Fruit fly (Drosophila melanogaster) whole organism, adult: Measurements from ENCODE around the gene p24-2.

Experiments
- CG11617 ChIP-seq: fragments of 200-800 bp; sonication (Bioruptor generic); optimal IDR thresholded peaks from 2 replicates; lab custom pipeline; 2017; ENCODE audit warnings: mild to moderate bottlenecking, missing biosample characterization, missing genetic modification reagents, missing genetic modification characterization
- CG12768 ChIP-seq: fragments of 200-800 bp; sonication (Bioruptor generic); optimal IDR thresholded peaks from 2 replicates; lab custom pipeline; 2017; ENCODE audit warnings: missing biosample characterization, missing genetic modification characterization, mild to moderate bottlenecking, moderate library complexity, missing genetic modification reagents
- CG14711 ChIP-seq: fragments of 200-800 bp; sonication (Bioruptor generic); optimal IDR thresholded peaks from 2 replicates; lab custom pipeline; 2018; ENCODE audit warnings: missing biosample characterization, mild to moderate bottlenecking, missing genetic modification characterization, moderate library complexity
- CG1620 ChIP-seq: fragments of 200-800 bp; sonication (Bioruptor generic); optimal IDR thresholded peaks from 2 replicates; lab custom pipeline; 2016; ENCODE audit warnings: missing biosample characterization, missing genetic modification characterization
- CG33017 ChIP-seq: fragments of 200-800 bp; sonication (Bioruptor generic); optimal IDR thresholded peaks from 2 replicates; lab custom pipeline; 2018; ENCODE audit warnings: missing biosample characterization, mild to moderate bottlenecking, missing genetic modification characterization, moderate library complexity
- CG5204 ChIP-seq: fragments of 200-800 bp; sonication (Bioruptor generic); optimal IDR thresholded peaks from 2 replicates; lab custom pipeline; 2016; ENCODE audit warnings: missing biosample characterization, missing genetic modification characterization
- CG7045 ChIP-seq: fragments of 200-800 bp; sonication (Bioruptor generic); optimal IDR thresholded peaks from 2 replicates; lab custom pipeline; 2017; ENCODE audit warnings: missing biosample characterization, mild to moderate bottlenecking, missing genetic modification characterization
- CG7101 ChIP-seq: fragments of 200-800 bp; sonication (Bioruptor generic); optimal IDR thresholded peaks from 2 replicates; lab custom pipeline; 2018; ENCODE audit warnings: missing biosample characterization, mild to moderate bottlenecking, missing genetic modification characterization, moderate library complexity
- Clk ChIP-seq: fragments of 200-800 bp; sonication (Bioruptor generic); optimal IDR thresholded peaks from 2 replicates; lab custom pipeline; 2017; ENCODE audit warnings: missing biosample characterization, missing genetic modification characterization
- Crg-1 ChIP-seq: fragments of 200-800 bp; sonication (Bioruptor generic); optimal IDR thresholded peaks from 2 replicates; lab custom pipeline; 2016; ENCODE audit warnings: missing biosample characterization, missing genetic modification characterization
- Hr96 ChIP-seq: fragments of 200-800 bp; sonication (Bioruptor generic); optimal IDR thresholded peaks from 2 replicates; lab custom pipeline; 2016; ENCODE audit warnings: missing biosample characterization, missing genetic modification characterization
- Mnt ChIP-seq: fragments of 200-800 bp; sonication (Bioruptor generic); optimal IDR thresholded peaks from 2 replicates; lab custom pipeline; 2016; ENCODE audit warnings: missing biosample characterization, mild to moderate bottlenecking, missing genetic modification characterization
- bab1 ChIP-seq: fragments of 200-800 bp; sonication (Bioruptor generic); optimal IDR thresholded peaks from 3 replicates; lab custom pipeline; 2019; ENCODE audit warnings: missing biosample characterization, mild to moderate bottlenecking, missing genetic modification characterization, moderate library complexity
- cic ChIP-seq: fragments of 200-800 bp; sonication (Bioruptor generic); optimal IDR thresholded peaks from 2 replicates; lab custom pipeline; 2017; ENCODE audit warnings: missing biosample characterization, mild to moderate bottlenecking, missing genetic modification characterization, moderate library complexity
- cnc ChIP-seq, 2 experiments: fragments of >200 bp; optimal IDR thresholded peaks; 2 replicates each; lab custom pipeline; 2017
- kay ChIP-seq: fragments of 200-800 bp; sonication (Bioruptor generic); peaks from one replicate; lab custom pipeline; 2016; ENCODE audit warnings: missing biosample characterization, missing genetic modification characterization, borderline replicate concordance
- ovo ChIP-seq: fragments of 200-800 bp; sonication (Bioruptor generic); optimal IDR thresholded peaks from 2 replicates; lab custom pipeline; 2016; ENCODE audit warnings: missing biosample characterization, missing genetic modification characterization
- pad ChIP-seq: fragments of 200-800 bp; sonication (Bioruptor generic); optimal IDR thresholded peaks from 3 replicates; lab custom pipeline; 2017; ENCODE audit warnings: missing biosample characterization, missing genetic modification characterization, mild to moderate bottlenecking, moderate library complexity, missing genetic modification reagents
- tj ChIP-seq: fragments of 200-800 bp; sonication (Bioruptor generic); optimal IDR thresholded peaks from 3 replicates; lab custom pipeline; 2017; ENCODE audit warnings: missing biosample characterization, mild to moderate bottlenecking, missing genetic modification characterization, moderate library complexity
- toe ChIP-seq: fragments of 200-800 bp; sonication (Bioruptor generic); optimal IDR thresholded peaks from 2 replicates; lab custom pipeline; 2016; ENCODE audit warnings: missing biosample characterization, missing genetic modification characterization

Gene p24-2

dm6 chr3R:9673207-9673606 lies 19.4 kb downstream of the p24-2 start:
- TF ChIP-seq CG7045 (GFP tag; lab: Kevin White, UChicago): no peak
- no peak for TF ChIP-seq Crg-1 (GFP tag; lab: Kevin White, UChicago)
- TF ChIP-seq CG5204: no peak
- no peak for TF ChIP-seq ovo
- TF ChIP-seq bab1 (GFP tag; lab: Kevin White, UChicago): no peak
- TF ChIP-seq cic (GFP tag; lab: Kevin White, UChicago): no peak
- TF ChIP-seq Hr96 (GFP tag; lab: Kevin White, UChicago): no peak
- TF ChIP-seq tj (GFP tag; lab: Kevin White, UChicago): no peak
- TF ChIP-seq Mnt (GFP tag; lab: Kevin White, UChicago): no peak
- no peak for TF ChIP-seq cnc (optimal IDR thresholded peaks at IDR 0.05; lab: Kevin White, UChicago)
- TF ChIP-seq CG14711 (tag; lab: Kevin White, UChicago): no peak
- TF ChIP-seq CG12768 (GFP tag; lab: Kevin White, UChicago): no peak
- no peak for TF ChIP-seq pad
- TF ChIP-seq CG7101 (tag; lab: Kevin White, UChicago): no peak
- TF ChIP-seq CG11617 (GFP tag; lab: Kevin White, UChicago): no peak
- TF ChIP-seq Clk (GFP tag; lab: Kevin White, UChicago): no peak

- TF ChIP-seq toe (GFP tag; lab: Kevin White, UChicago) (no peak), kay (GFP tag; lab: Kevin White, UChicago) (no peak), CG1620 (no peak), CG12768 (GFP tag; lab: Kevin White, UChicago) (no peak)
Measured at dm6 chr3R:9665405-9665804, 27.2 kb downstream of the p24-2 start.

DNA sequence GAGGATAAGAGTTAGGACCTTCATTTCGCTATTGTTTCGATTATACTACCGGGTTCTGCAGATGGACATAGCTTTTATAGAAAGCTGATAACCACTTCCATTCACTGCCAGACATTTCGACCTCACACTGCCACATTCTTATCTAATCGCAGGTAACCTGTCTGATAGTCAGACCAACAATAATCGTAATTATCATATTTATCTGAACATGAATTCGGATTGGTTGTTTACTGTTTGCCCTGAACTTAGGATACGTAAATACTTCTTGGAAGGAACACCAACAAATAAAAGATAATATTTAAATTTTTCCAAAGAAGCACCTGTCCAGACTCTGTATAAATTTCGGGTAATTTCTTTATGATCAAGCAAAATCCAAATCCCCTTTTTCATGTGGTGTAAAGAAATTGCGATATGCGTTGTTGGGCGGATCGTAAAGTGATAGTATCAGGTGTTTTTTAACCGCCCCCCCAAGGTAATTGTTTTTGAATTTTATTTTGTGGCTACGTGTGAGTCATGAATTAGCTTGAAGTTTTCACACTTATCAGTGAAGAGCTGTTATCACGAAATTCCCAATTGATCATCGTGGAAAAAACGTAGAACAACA lies 46.4 kb downstream of the p24-2 start, which contains the start of gene Fst:
Gene Fst (minus strand): TSS at position 51 of the 604 bp plus-strand sequence.
- TF ChIP-seq CG7045 (GFP tag; lab: Kevin White, UChicago) (no peak), CG11617 (GFP tag; lab: Kevin White, UChicago) (no peak), kay (GFP tag; lab: Kevin White, UChicago) (peak; percentile 85), cic (GFP tag; lab: Kevin White, UChicago) (peak; percentile 4)

- TF ChIP-seq ovo: no peak
- no peak for TF ChIP-seq Crg-1 (GFP tag; lab: Kevin White, UChicago)
- TF ChIP-seq cnc (optimal IDR thresholded peaks at IDR 0.05; lab: Kevin White, UChicago): no peak
- no peak for TF ChIP-seq CG7045 (GFP tag; lab: Kevin White, UChicago)
- TF ChIP-seq CG14711 (tag; lab: Kevin White, UChicago): no peak
- no peak for TF ChIP-seq kay (GFP tag; lab: Kevin White, UChicago)
- TF ChIP-seq pad: no peak
- TF ChIP-seq Clk (GFP tag; lab: Kevin White, UChicago): no peak
- TF ChIP-seq Mnt (GFP tag; lab: Kevin White, UChicago): no peak
- TF ChIP-seq CG5204: no peak
- no peak for TF ChIP-seq bab1 (GFP tag; lab: Kevin White, UChicago)
Measured at dm6 chr3R:9644620-9645019, 48.0 kb downstream of the p24-2 start.

dm6 chr3R:9643977-9644376 lies 48.6 kb downstream of the p24-2 start:
- TF ChIP-seq CG7101 (tag; lab: Kevin White, UChicago): no peak
- TF ChIP-seq kay (GFP tag; lab: Kevin White, UChicago): no peak
- no peak for TF ChIP-seq CG1620
- TF ChIP-seq bab1 (GFP tag; lab: Kevin White, UChicago): no peak
- no peak for TF ChIP-seq cic (GFP tag; lab: Kevin White, UChicago)
- TF ChIP-seq CG5204: no peak
- no peak for TF ChIP-seq CG7045 (GFP tag; lab: Kevin White, UChicago)
- no peak for TF ChIP-seq Clk (GFP tag; lab: Kevin White, UChicago)
- no peak for TF ChIP-seq Mnt (GFP tag; lab: Kevin White, UChicago)
- TF ChIP-seq toe (GFP tag; lab: Kevin White, UChicago): no peak
- no peak for TF ChIP-seq CG11617 (GFP tag; lab: Kevin White, UChicago)
- TF ChIP-seq tj (GFP tag; lab: Kevin White, UChicago): no peak
- no peak for TF ChIP-seq CG12768 (GFP tag; lab: Kevin White, UChicago)
- no peak for TF ChIP-seq Crg-1 (GFP tag; lab: Kevin White, UChicago)
- no peak for TF ChIP-seq cnc (optimal IDR thresholded peaks at IDR 0.05; lab: Kevin White, UChicago)
- no peak for TF ChIP-seq CG33017 (tag; lab: Kevin White, UChicago)

dm6 chr3R:9640313-9640712 lies 52.3 kb downstream of the p24-2 start:
- no peak for TF ChIP-seq Crg-1 (GFP tag; lab: Kevin White, UChicago)

DNA sequence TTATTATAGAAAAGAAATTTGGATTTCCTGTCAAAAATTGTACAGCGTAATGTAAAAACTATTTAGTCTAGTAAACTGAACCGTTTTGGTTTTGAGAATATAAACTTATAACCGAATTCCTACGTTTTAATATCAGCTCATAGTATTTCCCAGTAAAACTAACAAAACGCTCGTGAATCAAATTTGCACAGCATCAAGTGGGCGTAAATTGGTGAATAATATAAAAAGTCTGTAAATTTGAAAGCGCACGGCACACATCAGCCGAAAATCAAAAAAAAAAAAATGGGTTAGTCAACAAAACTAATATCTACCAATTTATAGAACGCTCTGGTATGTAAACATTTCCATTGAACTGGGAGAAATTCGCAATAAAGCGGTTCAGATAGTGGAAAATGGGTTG lies 54.7 kb downstream of the p24-2 start, which contains the start of gene Dh44:
Gene Dh44 (plus strand): TSS at position 301 of the 400 bp plus-strand sequence.
- TF ChIP-seq CG7101 (tag; lab: Kevin White, UChicago): no peak
- no peak for TF ChIP-seq CG1620
- TF ChIP-seq CG14711 (tag; lab: Kevin White, UChicago): no peak
